Fruit fly (Drosophila melanogaster) whole organism, embryonic: Measurements from ENCODE around the gene Snx27.
A peak's percentile ranks its signal among the peaks of the same experiment; 100 is the strongest.

Experiments
- B-H2 ChIP-seq: fragments of 200-800 bp; sonication (Bioruptor generic); optimal IDR thresholded peaks from 2 replicates; lab custom pipeline; 2018; ENCODE audit warnings: missing biosample characterization, mild to moderate bottlenecking, missing genetic modification characterization
- Blimp-1 ChIP-seq: fragments of 200-800 bp; sonication (Bioruptor generic); optimal IDR thresholded peaks from 3 replicates; lab custom pipeline; 2018; ENCODE audit warnings: missing biosample characterization, missing genetic modification characterization, mild to moderate bottlenecking, moderate library complexity, missing genetic modification reagents
- CG10321 ChIP-seq: fragments of 200-800 bp; sonication (Bioruptor generic); IDR thresholded peaks from 2 replicates; pipeline ENCODE4 v1.3.6; 2022; ENCODE audit warnings: missing biosample characterization, missing genetic modification characterization
- CG10543 ChIP-seq: fragments of 200-800 bp; sonication (Bioruptor generic); optimal IDR thresholded peaks from 3 replicates; lab custom pipeline; 2017; ENCODE audit warnings: missing biosample characterization, mild to moderate bottlenecking, missing genetic modification characterization, moderate library complexity
- CG10565 ChIP-seq: fragments of 200-800 bp; sonication (Bioruptor generic); optimal IDR thresholded peaks from 3 replicates; lab custom pipeline; 2016; ENCODE audit warnings: missing biosample characterization, mild to moderate bottlenecking, missing genetic modification characterization
- CG10654 ChIP-seq: fragments of 200-800 bp; sonication (Bioruptor generic); optimal IDR thresholded peaks from 2 replicates; lab custom pipeline; 2016; ENCODE audit warnings: missing biosample characterization, missing genetic modification characterization
- CG11398 ChIP-seq: fragments of 200-800 bp; sonication (Bioruptor generic); optimal IDR thresholded peaks from 2 replicates; lab custom pipeline; 2016; ENCODE audit warnings: missing biosample characterization, missing genetic modification characterization
- CG12659 ChIP-seq: fragments of 200-800 bp; sonication (Bioruptor generic); optimal IDR thresholded peaks from 3 replicates; lab custom pipeline; 2017; ENCODE audit warnings: mild to moderate bottlenecking, missing biosample characterization, missing genetic modification reagents, missing genetic modification characterization
- CG13296 ChIP-seq: fragments of 200-800 bp; sonication (Bioruptor generic); optimal IDR thresholded peaks from 3 replicates; lab custom pipeline; 2018; ENCODE audit warnings: missing biosample characterization, mild to moderate bottlenecking, missing genetic modification characterization
- CG14667 ChIP-seq: fragments of 200-800 bp; sonication (Bioruptor generic); IDR thresholded peaks from 2 replicates; pipeline ENCODE4 v1.3.6; 2022; ENCODE audit warnings: missing biosample characterization, missing genetic modification characterization
- CG14710 ChIP-seq: fragments of 200-800 bp; sonication (Bioruptor generic); optimal IDR thresholded peaks from 3 replicates; lab custom pipeline; 2019; ENCODE audit warnings: missing biosample characterization, mild to moderate bottlenecking, missing genetic modification characterization, moderate library complexity
- CG1529 ChIP-seq: fragments of 200-800 bp; sonication (Bioruptor generic); optimal IDR thresholded peaks from 3 replicates; lab custom pipeline; 2018; ENCODE audit warnings: missing biosample characterization, missing genetic modification characterization
- CG15479 ChIP-seq: fragments of 200-800 bp; sonication (Bioruptor generic); optimal IDR thresholded peaks from 3 replicates; lab custom pipeline; 2019; ENCODE audit warnings: missing biosample characterization, mild to moderate bottlenecking, missing genetic modification characterization, moderate library complexity
- CG16779 ChIP-seq: fragments of 200-800 bp; sonication (Bioruptor generic); IDR thresholded peaks from 2 replicates; pipeline ENCODE4 v1.3.6; 2022; ENCODE audit warnings: missing biosample characterization, missing genetic modification characterization
- CG16863 ChIP-seq: fragments of 200-800 bp; sonication (Bioruptor generic); optimal IDR thresholded peaks from 3 replicates; lab custom pipeline; 2016; ENCODE audit warnings: missing biosample characterization, missing genetic modification characterization
- CG17359 ChIP-seq: fragments of 200-800 bp; sonication (Bioruptor generic); optimal IDR thresholded peaks from 3 replicates; lab custom pipeline; 2018; ENCODE audit warnings: missing biosample characterization, mild to moderate bottlenecking, missing genetic modification characterization, moderate library complexity
- CG17912 ChIP-seq: fragments of 200-800 bp; sonication (Bioruptor generic); optimal IDR thresholded peaks from 2 replicates; lab custom pipeline; 2018; ENCODE audit warnings: missing biosample characterization, mild to moderate bottlenecking, missing genetic modification characterization
- CG2889 ChIP-seq: fragments of 200-800 bp; sonication (Bioruptor generic); IDR thresholded peaks from 3 replicates; pipeline ENCODE4 v1.3.6; 2022; ENCODE audit warnings: missing biosample characterization, missing genetic modification characterization
- CG3065 ChIP-seq: fragments of 200-800 bp; sonication (Bioruptor generic); optimal IDR thresholded peaks from 2 replicates; lab custom pipeline; 2016; ENCODE audit warnings: missing biosample characterization, missing genetic modification characterization
- CG31365 ChIP-seq: fragments of 200-800 bp; sonication (Bioruptor generic); optimal IDR thresholded peaks from 2 replicates; lab custom pipeline; 2018; ENCODE audit warnings: missing biosample characterization, mild to moderate bottlenecking, missing genetic modification characterization
- CG3407 ChIP-seq: fragments of 200-800 bp; sonication (Bioruptor generic); optimal IDR thresholded peaks from 2 replicates; lab custom pipeline; 2018; ENCODE audit warnings: missing biosample characterization, mild to moderate bottlenecking, missing genetic modification characterization
- CG6175 ChIP-seq: fragments of 200-800 bp; sonication (Bioruptor generic); IDR thresholded peaks from 3 replicates; pipeline ENCODE4 v1.3.6; 2022; ENCODE audit warnings: missing biosample characterization, missing genetic modification characterization
- CG8924 ChIP-seq: fragments of 200-800 bp; optimal IDR thresholded peaks from 3 replicates; lab custom pipeline; 2019; ENCODE audit warnings: missing biosample characterization, mild to moderate bottlenecking, missing genetic modification characterization, moderate library complexity
- CG9437 ChIP-seq: fragments of 200-800 bp; sonication (Bioruptor generic); optimal IDR thresholded peaks from 2 replicates; lab custom pipeline; 2018; ENCODE audit warnings: missing biosample characterization, mild to moderate bottlenecking, missing genetic modification characterization
- CoRest ChIP-seq: fragments of 200-800 bp; sonication (Bioruptor generic); optimal IDR thresholded peaks from 3 replicates; lab custom pipeline; 2018; ENCODE audit warnings: missing biosample characterization, mild to moderate bottlenecking, missing genetic modification characterization, moderate library complexity
- Dip3 ChIP-seq: fragments of 200-800 bp; sonication (Bioruptor generic); optimal IDR thresholded peaks from 3 replicates; lab custom pipeline; 2016; ENCODE audit warnings: missing biosample characterization, missing genetic modification characterization
- Dp ChIP-seq: fragments of 200-800 bp; sonication (Bioruptor generic); optimal IDR thresholded peaks from 2 replicates; lab custom pipeline; 2018; ENCODE audit warnings: missing biosample characterization, mild to moderate bottlenecking, missing genetic modification characterization, moderate library complexity
- E2f2 ChIP-seq: fragments of 200-800 bp; sonication (Bioruptor generic); IDR thresholded peaks from 2 replicates; pipeline ENCODE4 v1.3.6; 2022; ENCODE audit warnings: missing biosample characterization, missing genetic modification characterization
- Elba2 ChIP-seq: fragments of 200-800 bp; sonication (Bioruptor generic); optimal IDR thresholded peaks from 3 replicates; lab custom pipeline; 2016; ENCODE audit warnings: missing biosample characterization, missing genetic modification characterization
- Ets65A ChIP-seq: fragments of 200-800 bp; sonication (Bioruptor generic); peaks from one replicate; lab custom pipeline; 2016; ENCODE audit warnings: missing biosample characterization, missing genetic modification characterization
- Hmx ChIP-seq: fragments of 200-800 bp; sonication (Bioruptor generic); optimal IDR thresholded peaks from 2 replicates; lab custom pipeline; 2016; ENCODE audit warnings: missing biosample characterization, missing genetic modification characterization
- Nf-YB ChIP-seq: fragments of 200-800 bp; sonication (Bioruptor generic); optimal IDR thresholded peaks from 3 replicates; lab custom pipeline; 2019; ENCODE audit warnings: missing biosample characterization, mild to moderate bottlenecking, missing genetic modification characterization, moderate library complexity
- Optix ChIP-seq: fragments of 200-800 bp; sonication (Bioruptor generic); IDR thresholded peaks from 3 replicates; pipeline ENCODE4 v1.3.6; 2022; ENCODE audit warnings: missing biosample characterization, missing genetic modification characterization
- Pdp1 ChIP-seq, 2 experiments: fragments of 200-800 bp; sonication (Bioruptor generic); optimal IDR thresholded peaks; 3 replicates each; lab custom pipeline; 2016; ENCODE audit warnings: missing biosample characterization in 2 of 2, missing genetic modification characterization in 2 of 2, mild to moderate bottlenecking in 1 of 2, moderate library complexity in 1 of 2
- Six4 ChIP-seq: fragments of 200-800 bp; sonication (Bioruptor generic); optimal IDR thresholded peaks from 2 replicates; lab custom pipeline; 2016; ENCODE audit warnings: missing biosample characterization, missing genetic modification characterization
- ab ChIP-seq: fragments of 200-800 bp; sonication (Bioruptor generic); optimal IDR thresholded peaks from 2 replicates; lab custom pipeline; 2016; ENCODE audit warnings: missing biosample characterization, missing genetic modification characterization
- bbx ChIP-seq: fragments of 200-800 bp; sonication (Bioruptor generic); IDR thresholded peaks from 2 replicates; pipeline ENCODE4 v1.3.6; 2022; ENCODE audit warnings: missing biosample characterization, missing genetic modification characterization; ENCODE audit not compliant: partially characterized antibody
- bcd ChIP-seq: fragments of 200-800 bp; sonication (Bioruptor generic); optimal IDR thresholded peaks from 2 replicates; lab custom pipeline; 2017; ENCODE audit warnings: missing biosample characterization, mild to moderate bottlenecking, missing genetic modification characterization
- cas ChIP-seq: fragments of 200-800 bp; sonication (Bioruptor generic); IDR thresholded peaks from 2 replicates; pipeline ENCODE4 v1.3.6; 2022; ENCODE audit warnings: missing biosample characterization, missing genetic modification characterization
- crp ChIP-seq, 2 experiments: fragments of 200-800 bp; sonication (Bioruptor generic); optimal IDR thresholded peaks; 2 replicates in 1 of 2; 3 replicates in 1 of 2; lab custom pipeline; 2017; ENCODE audit warnings: missing biosample characterization in 2 of 2, missing genetic modification characterization in 2 of 2, mild to moderate bottlenecking in 1 of 2, moderate library complexity in 1 of 2
- eve ChIP-seq, 2 experiments: fragments of >200 bp; optimal IDR thresholded peaks; 2 replicates each; lab custom pipeline; 2017; ENCODE audit warnings: missing biosample characterization in 2 of 2, missing genetic modification characterization in 2 of 2
- eyg ChIP-seq: fragments of 200-800 bp; sonication (Bioruptor generic); optimal IDR thresholded peaks from 3 replicates; lab custom pipeline; 2016; ENCODE audit warnings: missing biosample characterization, missing genetic modification characterization
- fd64A ChIP-seq: fragments of 200-800 bp; sonication (Bioruptor generic); optimal IDR thresholded peaks from 3 replicates; lab custom pipeline; 2018; ENCODE audit warnings: missing biosample characterization, mild to moderate bottlenecking, missing genetic modification characterization
- jing ChIP-seq: fragments of 200-800 bp; sonication (Bioruptor generic); optimal IDR thresholded peaks from 2 replicates; lab custom pipeline; 2018; ENCODE audit warnings: missing biosample characterization, mild to moderate bottlenecking, missing genetic modification characterization
- kay ChIP-seq: fragments of 200-800 bp; sonication (Bioruptor generic); optimal IDR thresholded peaks from 2 replicates; lab custom pipeline; 2016; ENCODE audit warnings: missing biosample characterization, missing genetic modification characterization
- pfk ChIP-seq: fragments of 200-800 bp; sonication (Bioruptor generic); optimal IDR thresholded peaks from 2 replicates; lab custom pipeline; 2018; ENCODE audit warnings: missing biosample characterization, mild to moderate bottlenecking, missing genetic modification characterization, moderate library complexity
- ssp ChIP-seq: fragments of 200-800 bp; sonication (Bioruptor generic); IDR thresholded peaks from 2 replicates; pipeline ENCODE4 v1.3.6; 2022; ENCODE audit warnings: missing biosample characterization, missing genetic modification characterization
- unc-4 ChIP-seq: fragments of 200-800 bp; sonication (Bioruptor generic); IDR thresholded peaks from 2 replicates; pipeline ENCODE4 v1.3.6; 2022; ENCODE audit warnings: missing biosample characterization, missing genetic modification characterization; ENCODE audit not compliant: partially characterized antibody
- unpg ChIP-seq: fragments of 200-800 bp; sonication (Bioruptor generic); optimal IDR thresholded peaks from 3 replicates; lab custom pipeline; 2018; ENCODE audit warnings: missing biosample characterization, mild to moderate bottlenecking, missing genetic modification characterization, moderate library complexity
- vnd ChIP-seq: fragments of 200-800 bp; sonication (Bioruptor generic); IDR thresholded peaks from 3 replicates; pipeline ENCODE4 v1.3.6; 2022; ENCODE audit warnings: missing biosample characterization, missing genetic modification characterization; ENCODE audit not compliant: partially characterized antibody
- zfh1 ChIP-seq: fragments of 200-800 bp; sonication (Bioruptor generic); IDR thresholded peaks from 3 replicates; pipeline ENCODE4 v1.3.6; 2022; ENCODE audit warnings: missing biosample characterization, missing genetic modification characterization

Gene Snx27

DNA sequence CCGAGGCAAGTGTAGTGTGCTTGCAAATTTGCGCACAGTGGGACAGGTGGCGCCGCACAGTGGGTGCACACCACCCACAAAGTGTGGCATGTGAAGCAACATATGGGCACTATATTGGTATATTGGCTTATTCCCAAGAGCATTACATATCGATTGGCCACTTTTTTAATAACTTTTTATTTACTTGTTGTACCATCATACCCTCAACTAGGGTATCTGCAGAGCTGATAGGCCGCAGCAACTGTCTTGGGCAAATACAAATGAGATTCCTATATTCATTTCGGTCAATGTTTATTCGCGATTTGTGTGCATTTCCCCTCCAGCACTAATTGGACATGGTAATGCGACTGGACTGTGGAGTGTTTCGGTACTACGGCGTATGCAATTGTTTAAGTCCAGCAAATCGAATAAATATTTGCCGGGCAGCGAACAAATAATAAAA is 13.1 kb downstream of the Snx27 start (continued):
- TF ChIP-seq CG14710 (tag; lab: Kevin White, UChicago) (peak; percentile 41), CG16863 (GFP tag; lab: Kevin White, UChicago) (peak; percentile 21), E2f2 (no peak), zfh1 (GFP tag; lab: Robert Waterston, UW) (peak; percentile 74), kay (no peak), pfk (GFP tag; lab: Kevin White, UChicago) (no peak), CG16779 (GFP tag; lab: Robert Waterston, UW) (no peak), CG10654 (GFP tag; lab: Kevin White, UChicago) (peak; percentile 48), eve (GFP tag; optimal IDR thresholded peaks at IDR 0.05; lab: Kevin White, UChicago) (peak in 1 of 2 experiments; percentile 42), CG1529 (GFP tag; lab: Kevin White, UChicago) (peak; percentile 43), Nf-YB (GFP tag; lab: Kevin White, UChicago) (peak; percentile 29), eyg (GFP tag; lab: Kevin White, UChicago) (peak; percentile 48), ssp (GFP tag; lab: Robert Waterston, UW) (peak; percentile 47), Blimp-1 (GFP tag; lab: Kevin White, UChicago) (peak; percentile 30), bcd (GFP tag; lab: Kevin White, UChicago) (peak; percentile 40), Dp (GFP tag; lab: Kevin White, UChicago) (no peak), B-H2 (no peak), CG10565 (no peak), CG31365 (tag; lab: Kevin White, UChicago) (no peak), Hmx (GFP tag; lab: Kevin White, UChicago) (no peak), CG3065 (no peak), cas (GFP tag; lab: Robert Waterston, UW) (no peak), ab (GFP tag; lab: Kevin White, UChicago) (no peak), Ets65A (GFP tag; lab: Kevin White, UChicago) (peak; percentile 91), unpg (GFP tag; lab: Kevin White, UChicago) (peak; percentile 56), vnd (GFP tag; lab: Robert Waterston, UW) (no peak), jing (no peak), Optix (GFP tag; lab: Robert Waterston, UW) (peak; percentile 56; the same call in 1 of the 3 replicates), CG3407 (GFP tag; lab: Kevin White, UChicago) (peak; percentile 82), Six4 (GFP tag; lab: Kevin White, UChicago) (peak; percentile 10), Elba2 (GFP tag; lab: Kevin White, UChicago) (no peak), CG17912 (GFP tag; lab: Kevin White, UChicago) (no peak), crp (GFP tag; optimal IDR thresholded peaks at IDR 0.05; lab: Kevin White, UChicago) (peak in 1 of 2 experiments; percentile 7), CG17359 (tag; lab: Kevin White, UChicago) (peak; percentile 64), CoRest (peak; percentile 37), CG15479 (no peak), CG10543 (GFP tag; lab: Kevin White, UChicago) (no peak), CG10321 (no peak), CG14667 (peak; percentile 49; the same call in 1 of the 2 replicates), CG12659 (no peak), CG8924 (tag; lab: Kevin White, UChicago) (no peak), CG11398 (peak; percentile 55), CG6175 (no peak), CG13296 (GFP tag; lab: Kevin White, UChicago) (no peak), Pdp1 (GFP tag; optimal IDR thresholded peaks at IDR 0.05; lab: Kevin White, UChicago) (peak; percentile 45 to 64), unc-4 (GFP tag; lab: Robert Waterston, UW) (no peak), Dip3 (GFP tag; lab: Kevin White, UChicago) (no peak), CG9437 (GFP tag; lab: Kevin White, UChicago) (no peak), fd64A (GFP tag; lab: Kevin White, UChicago) (peak; percentile 75), CG2889 (GFP tag; lab: Robert Waterston, UW) (0 out of 3 replicates have a peak, but pooled peaks have one; percentile 46), bbx (GFP tag; lab: Robert Waterston, UW) (no peak)
